Worm (Caenorhabditis elegans) whole organism, L4 larva: ENCODE measurements around the gene dmsr-6.
A peak's percentile ranks its signal among the peaks of the same experiment; 100 is the strongest.

Experiments used
- F10B5.3 ChIP-seq: sonication (generic microtip); optimal IDR thresholded peaks from 2 replicates; lab custom pipeline; 2016; ENCODE audit warnings: mild to moderate bottlenecking, missing genetic modification characterization, missing compliant biosample characterization
- F44E2.7 ChIP-seq: fragments of 200-800 bp; sonication (Bioruptor generic); IDR thresholded peaks from 2 replicates; pipeline ENCODE4 v2.1.2; 2022; ENCODE audit warnings: missing genetic modification characterization, missing compliant biosample characterization
- R02D3.7 ChIP-seq: fragments of 150-350 bp; sonication (generic microtip); optimal IDR thresholded peaks from 3 replicates; lab custom pipeline; 2014; ENCODE audit warnings: missing biosample characterization, missing genetic modification characterization
- Y75B8A.6 ChIP-seq: fragments of 200-800 bp; sonication (Bioruptor generic); IDR thresholded peaks from 2 replicates; pipeline ENCODE4 v1.3.6; 2022; ENCODE audit warnings: missing genetic modification reagents, missing genetic modification characterization, missing compliant biosample characterization
- ZK337.2 ChIP-seq: fragments of 200-800 bp; sonication (Bioruptor generic); IDR thresholded peaks from 2 replicates; pipeline ENCODE4 v1.3.6; 2022; ENCODE audit warnings: missing genetic modification reagents, missing genetic modification characterization, missing compliant biosample characterization
- ZK546.5 ChIP-seq, 2 experiments: sonication (generic microtip); optimal IDR thresholded peaks; 2 replicates each; lab custom pipeline; 2017; ENCODE audit warnings: missing biosample characterization in 2 of 2, missing genetic modification characterization in 2 of 2
- aly-2 ChIP-seq: sonication (generic microtip); optimal IDR thresholded peaks from 2 replicates; lab custom pipeline; 2018; ENCODE audit warnings: missing biosample characterization, missing genetic modification characterization
- ama-1 ChIP-seq: fragments of 150-350 bp; optimal IDR thresholded peaks from 2 replicates; lab custom pipeline; 2014; ENCODE audit warnings: inconsistent platforms, mixed read lengths
- arid-1 ChIP-seq: fragments of 200-800 bp; sonication (Bioruptor generic); conservative IDR thresholded peaks from 2 replicates; pipeline ENCODE4 v1.3.6; 2022; ENCODE audit warnings: missing genetic modification reagents, missing genetic modification characterization, missing compliant biosample characterization
- ceh-28 ChIP-seq: fragments of 150-350 bp; optimal IDR thresholded peaks from 2 replicates; lab custom pipeline; 2014; ENCODE audit warnings: missing biosample characterization, missing genetic modification reagents, missing genetic modification characterization
- ceh-44 ChIP-seq: fragments of 200-800 bp; sonication (Bioruptor generic); IDR thresholded peaks from 2 replicates; pipeline ENCODE4 v1.3.6; 2022; ENCODE audit warnings: missing genetic modification reagents, missing genetic modification characterization, missing compliant biosample characterization
- ces-1 ChIP-seq: fragments of 150-350 bp; sonication (generic microtip); optimal IDR thresholded peaks from 4 replicates; lab custom pipeline; 2014; ENCODE audit warnings: missing biosample characterization, missing genetic modification reagents, missing genetic modification characterization
- ctbp-1 ChIP-seq: fragments of 200-800 bp; sonication (Bioruptor generic); IDR thresholded peaks from 2 replicates; pipeline ENCODE4 v1.3.6; 2022; ENCODE audit warnings: missing genetic modification reagents, missing genetic modification characterization, missing compliant biosample characterization
- daf-19 ChIP-seq: fragments of 200-800 bp; sonication (Bioruptor generic); conservative IDR thresholded peaks from 2 replicates; pipeline ENCODE4 v1.3.6; 2022; ENCODE audit warnings: missing genetic modification characterization, missing compliant biosample characterization
- daf-8 ChIP-seq: fragments of 200-800 bp; sonication (Bioruptor generic); IDR thresholded peaks from 2 replicates; pipeline ENCODE4 v1.3.6; 2022; ENCODE audit warnings: missing genetic modification characterization, missing compliant biosample characterization
- dmd-8 ChIP-seq: fragments of 200-800 bp; sonication (Bioruptor generic); IDR thresholded peaks from 2 replicates; pipeline ENCODE4 v1.3.6; 2022; ENCODE audit warnings: missing genetic modification characterization, missing compliant biosample characterization
- duxl-1 ChIP-seq: sonication (generic microtip); optimal IDR thresholded peaks from 2 replicates; lab custom pipeline; 2016; ENCODE audit warnings: mild to moderate bottlenecking, missing genetic modification characterization, moderate library complexity, missing compliant biosample characterization; ENCODE audit not compliant: poor library complexity
- dve-1 ChIP-seq: sonication (generic microtip); optimal IDR thresholded peaks from 2 replicates; lab custom pipeline; 2017; ENCODE audit warnings: antibody characterized with exemption, mild to moderate bottlenecking, missing genetic modification characterization, missing compliant biosample characterization; ENCODE audit not compliant: insufficient read depth
- fkh-10 ChIP-seq: fragments of 150-350 bp; optimal IDR thresholded peaks from 2 replicates; lab custom pipeline; 2014; ENCODE audit warnings: missing biosample characterization, missing genetic modification reagents, missing genetic modification characterization
- fos-1 ChIP-seq: fragments of 150-350 bp; optimal IDR thresholded peaks from 2 replicates; lab custom pipeline; 2014; ENCODE audit warnings: missing biosample characterization, missing genetic modification characterization
- hif-1 ChIP-seq, 2 experiments: sonication (generic microtip); optimal IDR thresholded peaks; 2 replicates each; lab custom pipeline; 2016 to 2017; ENCODE audit warnings: missing compliant biosample characterization in 2 of 2, missing genetic modification characterization in 2 of 2, missing genetic modification reagents in 2 of 2, missing genotype in 2 of 2, mild to moderate bottlenecking in 1 of 2
- hlh-30 ChIP-seq: sonication (generic microtip); optimal IDR thresholded peaks from 2 replicates; lab custom pipeline; 2017; ENCODE audit warnings: antibody characterized with exemption, mild to moderate bottlenecking, missing genetic modification characterization, missing compliant biosample characterization; ENCODE audit not compliant: insufficient read depth
- lim-7 ChIP-seq: fragments of 200-800 bp; sonication (Bioruptor generic); IDR thresholded peaks from 2 replicates; pipeline ENCODE4 v1.3.6; 2022; ENCODE audit warnings: missing genetic modification characterization, missing compliant biosample characterization
- lin-39 ChIP-seq: fragments of 150-350 bp; optimal IDR thresholded peaks from 2 replicates; lab custom pipeline; 2014; ENCODE audit warnings: missing biosample characterization, missing genetic modification reagents, missing genetic modification characterization
- lir-3 ChIP-seq: sonication (generic microtip); optimal IDR thresholded peaks from 2 replicates; lab custom pipeline; 2016; ENCODE audit warnings: mild to moderate bottlenecking, missing genetic modification characterization, missing compliant biosample characterization
- madf-9 ChIP-seq: fragments of 200-800 bp; sonication (Bioruptor generic); conservative IDR thresholded peaks from 2 replicates; pipeline ENCODE4 v1.3.6; 2022; ENCODE audit warnings: missing genetic modification reagents, missing genetic modification characterization, missing compliant biosample characterization
- mdl-1 ChIP-seq, 2 experiments: fragments of 150-350 bp in 1 of 2; sonication (generic microtip) in 1 of 2; optimal IDR thresholded peaks; 2 replicates each; lab custom pipeline; 2014 to 2017; ENCODE audit warnings: missing biosample characterization in 2 of 2, missing genetic modification characterization in 2 of 2
- mdt-29 ChIP-seq: fragments of 200-800 bp; sonication (Bioruptor generic); IDR thresholded peaks from 2 replicates; pipeline ENCODE4 v1.3.6; 2022; ENCODE audit warnings: missing genetic modification reagents, missing genetic modification characterization, missing compliant biosample characterization
- mxl-3 ChIP-seq: fragments of 200-800 bp; sonication (Bioruptor generic); optimal IDR thresholded peaks from 2 replicates; lab custom pipeline; 2018; ENCODE audit warnings: mild to moderate bottlenecking, missing genetic modification characterization, missing compliant biosample characterization
- nhr-102 ChIP-seq: sonication (generic microtip); optimal IDR thresholded peaks from 2 replicates; lab custom pipeline; 2016; ENCODE audit warnings: mild to moderate bottlenecking, missing genetic modification characterization, moderate library complexity, missing compliant biosample characterization
- nhr-11 ChIP-seq: fragments of 150-350 bp; optimal IDR thresholded peaks from 2 replicates; lab custom pipeline; 2014; ENCODE audit warnings: missing biosample characterization, missing genetic modification characterization
- nhr-237 ChIP-seq: sonication (generic microtip); optimal IDR thresholded peaks from 2 replicates; lab custom pipeline; 2017; ENCODE audit warnings: missing biosample characterization, missing genetic modification characterization
- nhr-25 ChIP-seq: sonication (generic microtip); optimal IDR thresholded peaks from 2 replicates; lab custom pipeline; 2017; ENCODE audit warnings: missing genetic modification characterization, mild to moderate bottlenecking, missing compliant biosample characterization, antibody characterized with exemption, moderate library complexity, borderline replicate concordance; ENCODE audit not compliant: insufficient read depth
- nhr-28 ChIP-seq: fragments of 150-350 bp; optimal IDR thresholded peaks from 2 replicates; lab custom pipeline; 2014; ENCODE audit warnings: missing biosample characterization, missing genetic modification characterization
- nhr-41 ChIP-seq: fragments of 200-800 bp; sonication (Bioruptor generic); IDR thresholded peaks from 2 replicates; pipeline ENCODE4 v1.3.6; 2022; ENCODE audit warnings: missing genetic modification reagents, missing genetic modification characterization, missing compliant biosample characterization
- nhr-48 ChIP-seq: sonication (generic microtip); optimal IDR thresholded peaks from 2 replicates; lab custom pipeline; 2016; ENCODE audit warnings: mild to moderate bottlenecking, missing genetic modification characterization, missing compliant biosample characterization
- nhr-76 ChIP-seq: fragments of 150-350 bp; optimal IDR thresholded peaks from 2 replicates; lab custom pipeline; 2014; ENCODE audit warnings: missing biosample characterization, missing genetic modification characterization
- pha-4 ChIP-seq, 2 experiments: fragments of 150-350 bp in 1 of 2; fragments of 200-800 bp in 1 of 2; sonication (Bioruptor generic) in 1 of 2; IDR thresholded peaks in 1 of 2; optimal IDR thresholded peaks in 1 of 2; 2 replicates each; pipeline versions ENCODE4 v1.3.6 to Lab custom; 2014 to 2022; ENCODE audit warnings: missing genetic modification characterization in 2 of 2, missing genetic modification reagents in 2 of 2, missing biosample characterization in 1 of 2, missing compliant biosample characterization in 1 of 2
- php-3 ChIP-seq: fragments of 200-800 bp; sonication (Bioruptor generic); IDR thresholded peaks from 2 replicates; pipeline ENCODE4 v1.3.6; 2022; ENCODE audit warnings: missing genetic modification reagents, missing genetic modification characterization, missing compliant biosample characterization
- pqm-1 ChIP-seq: sonication (generic microtip); optimal IDR thresholded peaks from 2 replicates; lab custom pipeline; 2017; ENCODE audit warnings: missing biosample characterization, missing genetic modification characterization
- saeg-2 ChIP-seq: fragments of 200-800 bp; sonication (Bioruptor generic); IDR thresholded peaks from 2 replicates; pipeline ENCODE4 v1.3.6; 2022; ENCODE audit warnings: missing genetic modification reagents, missing genetic modification characterization, missing compliant biosample characterization
- sdz-12 ChIP-seq: fragments of 200-800 bp; sonication (Bioruptor generic); optimal IDR thresholded peaks from 2 replicates; lab custom pipeline; 2018; ENCODE audit warnings: mild to moderate bottlenecking, missing genetic modification characterization, missing compliant biosample characterization
- set-16 ChIP-seq: fragments of 200-800 bp; sonication (Bioruptor generic); IDR thresholded peaks from 2 replicates; pipeline ENCODE4 v1.3.6; 2022; ENCODE audit warnings: missing genetic modification reagents, missing genetic modification characterization, missing compliant biosample characterization
- snpc-4 ChIP-seq: fragments of 150-350 bp; optimal IDR thresholded peaks from 2 replicates; lab custom pipeline; 2014; ENCODE audit warnings: missing biosample characterization, missing genetic modification characterization
- tag-97 ChIP-seq: fragments of 200-800 bp; sonication (Bioruptor generic); IDR thresholded peaks from 2 replicates; pipeline ENCODE4 v1.3.6; 2022; ENCODE audit warnings: missing genetic modification characterization, missing compliant biosample characterization
- tra-1 ChIP-seq: fragments of 200-800 bp; sonication (Bioruptor generic); IDR thresholded peaks from 2 replicates; pipeline ENCODE4 v1.3.6; 2022; ENCODE audit warnings: missing genetic modification reagents, missing genetic modification characterization, missing compliant biosample characterization
- unc-130 ChIP-seq: sonication (generic microtip); optimal IDR thresholded peaks from 2 replicates; lab custom pipeline; 2016; ENCODE audit warnings: missing genetic modification reagents, missing genetic modification characterization, missing compliant biosample characterization
- vab-7 ChIP-seq: fragments of 200-800 bp; sonication (Bioruptor generic); IDR thresholded peaks from 2 replicates; pipeline ENCODE4 v1.3.6; 2022; ENCODE audit warnings: missing genetic modification reagents, missing genetic modification characterization, missing compliant biosample characterization
- zfp-2 ChIP-seq: sonication (generic microtip); optimal IDR thresholded peaks from 2 replicates; lab custom pipeline; 2016; ENCODE audit warnings: mild to moderate bottlenecking, missing genetic modification characterization, missing compliant biosample characterization
- zip-11 ChIP-seq: fragments of 200-800 bp; sonication (Bioruptor generic); IDR thresholded peaks from 2 replicates; pipeline ENCODE4 v1.3.6; 2022; ENCODE audit warnings: missing genetic modification characterization, missing compliant biosample characterization
- zip-2 ChIP-seq: fragments of 150-350 bp; optimal IDR thresholded peaks from 2 replicates; lab custom pipeline; 2014; ENCODE audit warnings: missing biosample characterization, missing genetic modification characterization
- ztf-7 ChIP-seq: fragments of 150-350 bp; optimal IDR thresholded peaks from 2 replicates; lab custom pipeline; 2014; ENCODE audit warnings: missing biosample characterization, missing genetic modification characterization

Gene dmsr-6

ce11 chrII:14495341-14495740 lies 39.9 kb downstream of the dmsr-6 start:
- peak; percentile 64 for TF ChIP-seq nhr-28 (tag; lab: Kevin White, UChicago)
- no peak for TF ChIP-seq pqm-1 (tag; lab: Kevin White, UChicago)
- TF ChIP-seq zfp-2 = no peak
- no peak for TF ChIP-seq ztf-7 (tag; lab: Kevin White, UChicago)
- TF ChIP-seq tag-97 (GFP tag; lab: Robert Waterston, UW) = no peak
- TF ChIP-seq nhr-25 (tag; lab: Kevin White, UChicago) = no peak
- peak; percentile 56 for TF ChIP-seq hlh-30 (tag; lab: Kevin White, UChicago)
- no peak for TF ChIP-seq ces-1 (GFP tag; lab: Kevin White, UChicago)
- no peak for TF ChIP-seq zip-11 (GFP tag; lab: Robert Waterston, UW)
- TF ChIP-seq madf-9 = no peak
- peak; percentile 90 to 97 for TF ChIP-seq hif-1 (tag; optimal IDR thresholded peaks at IDR 0.05; lab: Kevin White, UChicago)
- no peak for TF ChIP-seq ceh-28
- no peak for TF ChIP-seq aly-2
- TF ChIP-seq nhr-76 (tag; lab: Kevin White, UChicago) = no peak
- no peak for TF ChIP-seq F44E2.7 (GFP tag; lab: Robert Waterston, UW)
- TF ChIP-seq tra-1 (GFP tag; lab: Robert Waterston, UW) = no peak
- TF ChIP-seq mdt-29 (GFP tag; lab: Robert Waterston, UW) = no peak
- no peak for TF ChIP-seq set-16 (GFP tag; lab: Robert Waterston, UW)
- TF ChIP-seq dmd-8 (GFP tag; lab: Robert Waterston, UW) = no peak
- TF ChIP-seq lir-3 (tag; lab: Kevin White, UChicago) = no peak
- no peak for TF ChIP-seq lin-39 (tag; lab: Kevin White, UChicago)
- peak; percentile 20 for TF ChIP-seq nhr-48 (tag; lab: Kevin White, UChicago)
- TF ChIP-seq nhr-102 = no peak
- peak; percentile 40 for TF ChIP-seq mxl-3 (GFP tag; lab: Kevin White, UChicago)
- no peak for TF ChIP-seq daf-19
- TF ChIP-seq ama-1 (lab: Kevin White, UChicago) = peak; percentile 4
- TF ChIP-seq mdl-1 (tag; optimal IDR thresholded peaks at IDR 0.05; lab: Kevin White, UChicago) = peak in 1 of 2 experiments; percentile 48
- no peak for TF ChIP-seq ZK546.5 (tag; optimal IDR thresholded peaks at IDR 0.05; lab: Kevin White, UChicago)
- no peak for TF ChIP-seq ceh-44
- TF ChIP-seq php-3 (GFP tag; lab: Robert Waterston, UW) = no peak
- TF ChIP-seq nhr-41 (GFP tag; lab: Robert Waterston, UW) = no peak
- no peak for TF ChIP-seq fkh-10 (GFP tag; lab: Kevin White, UChicago)
- no peak for TF ChIP-seq nhr-237 (tag; lab: Kevin White, UChicago)
- no peak for TF ChIP-seq sdz-12 (GFP tag; lab: Kevin White, UChicago)
- TF ChIP-seq F10B5.3 = no peak
- no peak for TF ChIP-seq daf-8
- TF ChIP-seq Y75B8A.6 (GFP tag; lab: Robert Waterston, UW) = no peak
- no peak for TF ChIP-seq fos-1
- no peak for TF ChIP-seq arid-1 (GFP tag; lab: Robert Waterston, UW)
- no peak for TF ChIP-seq lim-7 (GFP tag; lab: Robert Waterston, UW)
- no peak for TF ChIP-seq vab-7 (GFP tag; lab: Robert Waterston, UW)
- no peak for TF ChIP-seq duxl-1 (tag; lab: Kevin White, UChicago)
- TF ChIP-seq ZK337.2 (GFP tag; lab: Robert Waterston, UW) = no peak
- TF ChIP-seq dve-1 = peak; percentile 73
- TF ChIP-seq unc-130 (GFP tag; lab: Kevin White, UChicago) = no peak
- no peak for TF ChIP-seq nhr-11 (tag; lab: Kevin White, UChicago)
- TF ChIP-seq saeg-2 (GFP tag; lab: Robert Waterston, UW) = no peak
- no peak for TF ChIP-seq pha-4 (GFP tag; IDR thresholded peaks at IDR 0.05; lab: Robert Waterston, UW)
- TF ChIP-seq pha-4 (tag; optimal IDR thresholded peaks at IDR 0.05; lab: Kevin White, UChicago) = no peak
- no peak for TF ChIP-seq zip-2
- TF ChIP-seq ctbp-1 (GFP tag; lab: Robert Waterston, UW) = no peak
- TF ChIP-seq R02D3.7 (tag; lab: Kevin White, UChicago) = no peak
- TF ChIP-seq snpc-4 (tag; lab: Kevin White, UChicago) = no peak
